Worm (Caenorhabditis elegans): ENCODE results near the gene str-175.

- no peak for TF ChIP-seq aly-1 (tag; optimal IDR thresholded peaks at IDR 0.05)
- no peak for TF ChIP-seq B0310.2 (tag; optimal IDR thresholded peaks at IDR 0.05)
- no peak for TF ChIP-seq tra-4 (tag; optimal IDR thresholded peaks at IDR 0.05)
- no peak for TF ChIP-seq ama-1 (optimal IDR thresholded peaks at IDR 0.05)
- no peak for TF ChIP-seq hmg-4 (GFP tag; optimal IDR thresholded peaks at IDR 0.05)
- no peak for TF ChIP-seq tbx-37 (GFP tag; conservative IDR thresholded peaks at IDR 0.05)
- no peak for TF ChIP-seq ceh-36 (tag; optimal IDR thresholded peaks at IDR 0.05)
- no peak for TF ChIP-seq flt-1 (GFP tag; IDR thresholded peaks at IDR 0.05)
- TF ChIP-seq scrt-1 (GFP tag; IDR thresholded peaks at IDR 0.05) = no peak
- no peak for TF ChIP-seq ceh-13 (GFP tag; optimal IDR thresholded peaks at IDR 0.05)
Measured at ce11 chrIV:4846793-4847192, 23.7 kb downstream of the str-175 start, which contains the start of gene tat-2.
